Worm (Caenorhabditis elegans) whole organism, mixed stage, embryonic: ENCODE data around the gene C47E8.9.

Source experiments
- M03D4.4 ChIP-seq: sonication (generic microtip); optimal IDR thresholded peaks from 2 replicates; lab custom pipeline; 2017; ENCODE audit warnings: mild to moderate bottlenecking, missing genetic modification characterization, missing compliant biosample characterization
- bed-3 ChIP-seq: fragments of 200-800 bp; sonication (Bioruptor generic); optimal IDR thresholded peaks from 3 replicates; lab custom pipeline; 2018; ENCODE audit warnings: mild to moderate bottlenecking, missing genetic modification characterization, moderate library complexity, missing compliant biosample characterization
- blmp-1 ChIP-seq: fragments of 150-350 bp; optimal IDR thresholded peaks from 2 replicates; lab custom pipeline; 2014; ENCODE audit warnings: missing biosample characterization, missing genetic modification characterization
- ceh-39 ChIP-seq: fragments of 150-350 bp; optimal IDR thresholded peaks from 2 replicates; lab custom pipeline; 2014; ENCODE audit warnings: missing biosample characterization, missing genetic modification characterization
- ceh-43 ChIP-seq: fragments of 200-800 bp; sonication (Bioruptor generic); optimal IDR thresholded peaks from 2 replicates; lab custom pipeline; 2018; ENCODE audit warnings: mild to moderate bottlenecking, missing genetic modification characterization, moderate library complexity, missing compliant biosample characterization
- ceh-83 ChIP-seq: fragments of 200-800 bp; sonication (Bioruptor generic); optimal IDR thresholded peaks from 2 replicates; lab custom pipeline; 2018; ENCODE audit warnings: mild to moderate bottlenecking, missing genetic modification characterization, missing compliant biosample characterization
- ces-1 ChIP-seq: fragments of 150-350 bp; optimal IDR thresholded peaks from 2 replicates; lab custom pipeline; 2014; ENCODE audit warnings: missing biosample characterization, missing genetic modification reagents, missing genetic modification characterization
- cnd-1 ChIP-seq: fragments of 200-800 bp; sonication (Bioruptor generic); optimal IDR thresholded peaks from 2 replicates; lab custom pipeline; 2018; ENCODE audit warnings: mild to moderate bottlenecking, missing genetic modification characterization, missing compliant biosample characterization
- drap-1 ChIP-seq: fragments of 200-800 bp; sonication (Bioruptor generic); optimal IDR thresholded peaks from 3 replicates; lab custom pipeline; 2018; ENCODE audit warnings: mild to moderate bottlenecking, missing genetic modification characterization, missing compliant biosample characterization
- elt-1 ChIP-seq: sonication (generic microtip); optimal IDR thresholded peaks from 2 replicates; lab custom pipeline; 2017; ENCODE audit warnings: missing genetic modification characterization, mild to moderate bottlenecking, missing compliant biosample characterization, antibody characterized with exemption, moderate library complexity, borderline replicate concordance; ENCODE audit not compliant: insufficient read depth
- elt-3 ChIP-seq: fragments of 150-350 bp; optimal IDR thresholded peaks from 2 replicates; lab custom pipeline; 2014; ENCODE audit warnings: missing biosample characterization, missing genetic modification characterization
- flh-1 ChIP-seq: fragments of 200-800 bp; sonication (Bioruptor generic); optimal IDR thresholded peaks from 2 replicates; lab custom pipeline; 2018; ENCODE audit warnings: mild to moderate bottlenecking, missing genetic modification characterization, moderate library complexity, missing compliant biosample characterization
- hlh-1 ChIP-seq: fragments of 150-350 bp; optimal IDR thresholded peaks from 2 replicates; lab custom pipeline; 2014; ENCODE audit warnings: missing biosample characterization, missing genetic modification reagents, missing genetic modification characterization
- lin-13 ChIP-seq: fragments of 150-350 bp; optimal IDR thresholded peaks from 2 replicates; lab custom pipeline; 2014; ENCODE audit warnings: missing biosample characterization, missing genetic modification characterization
- lsy-2 ChIP-seq: fragments of 150-350 bp; optimal IDR thresholded peaks from 2 replicates; lab custom pipeline; 2014; ENCODE audit warnings: missing biosample characterization, missing genetic modification characterization
- mab-5 ChIP-seq: fragments of 150-350 bp; optimal IDR thresholded peaks from 2 replicates; lab custom pipeline; 2014; ENCODE audit warnings: missing biosample characterization, missing genetic modification characterization
- mep-1 ChIP-seq: fragments of 150-350 bp; optimal IDR thresholded peaks from 2 replicates; lab custom pipeline; 2017; ENCODE audit warnings: missing biosample characterization, missing genetic modification reagents, missing genetic modification characterization, inconsistent platforms
- mls-2 ChIP-seq: sonication (generic microtip); optimal IDR thresholded peaks from 2 replicates; lab custom pipeline; 2016; ENCODE audit warnings: mild to moderate bottlenecking, missing genetic modification characterization, moderate library complexity, missing compliant biosample characterization
- nhr-12 ChIP-seq: fragments of 150-350 bp; optimal IDR thresholded peaks from 2 replicates; lab custom pipeline; 2014; ENCODE audit warnings: missing biosample characterization, missing genetic modification characterization
- nhr-2 ChIP-seq: fragments of 150-350 bp; optimal IDR thresholded peaks from 2 replicates; lab custom pipeline; 2014; ENCODE audit warnings: missing biosample characterization, missing genetic modification characterization
- nhr-237 ChIP-seq: fragments of 150-350 bp; optimal IDR thresholded peaks from 2 replicates; lab custom pipeline; 2014; ENCODE audit warnings: missing biosample characterization, missing genetic modification characterization
- nhr-28 ChIP-seq: fragments of 150-350 bp; optimal IDR thresholded peaks from 2 replicates; lab custom pipeline; 2014; ENCODE audit warnings: missing biosample characterization, missing genetic modification characterization
- pha-4 ChIP-seq: fragments of 150-350 bp; optimal IDR thresholded peaks from 2 replicates; lab custom pipeline; 2018; ENCODE audit warnings: missing biosample characterization, missing genetic modification reagents, missing genetic modification characterization
- sem-2 ChIP-seq: fragments of 200-800 bp; sonication (Bioruptor generic); optimal IDR thresholded peaks from 2 replicates; lab custom pipeline; 2018; ENCODE audit warnings: mild to moderate bottlenecking, missing genetic modification characterization, missing compliant biosample characterization
- snpc-4 ChIP-seq: fragments of 150-350 bp; optimal IDR thresholded peaks from 2 replicates; lab custom pipeline; 2014; ENCODE audit warnings: missing biosample characterization, missing genetic modification characterization
- sptf-1 ChIP-seq: sonication (generic microtip); optimal IDR thresholded peaks from 2 replicates; lab custom pipeline; 2017; ENCODE audit warnings: mild to moderate bottlenecking, missing genetic modification characterization, moderate library complexity, missing compliant biosample characterization
- tbx-8 ChIP-seq: fragments of 200-800 bp; sonication (Bioruptor generic); optimal IDR thresholded peaks from 2 replicates; lab custom pipeline; 2018; ENCODE audit warnings: mild to moderate bottlenecking, missing genetic modification characterization, moderate library complexity, missing compliant biosample characterization
- unc-120 ChIP-seq: sonication (generic microtip); optimal IDR thresholded peaks from 2 replicates; lab custom pipeline; 2017; ENCODE audit warnings: missing genetic modification characterization, missing compliant biosample characterization; ENCODE audit not compliant: poor library complexity, severe bottlenecking
- unc-39 ChIP-seq: fragments of 150-350 bp; optimal IDR thresholded peaks from 2 replicates; lab custom pipeline; 2014; ENCODE audit warnings: missing biosample characterization, missing genetic modification characterization
- unc-62 ChIP-seq: fragments of 150-350 bp; optimal IDR thresholded peaks from 2 replicates; lab custom pipeline; 2014; ENCODE audit warnings: missing biosample characterization, missing genetic modification reagents, missing genetic modification characterization
- zip-8 ChIP-seq: fragments of 150-350 bp; optimal IDR thresholded peaks from 2 replicates; lab custom pipeline; 2014; ENCODE audit warnings: missing biosample characterization, missing genetic modification characterization
- ztf-11 ChIP-seq: fragments of 150-350 bp; optimal IDR thresholded peaks from 2 replicates; lab custom pipeline; 2014; ENCODE audit warnings: missing biosample characterization, missing genetic modification characterization

The C47E8.9 gene

DNA sequence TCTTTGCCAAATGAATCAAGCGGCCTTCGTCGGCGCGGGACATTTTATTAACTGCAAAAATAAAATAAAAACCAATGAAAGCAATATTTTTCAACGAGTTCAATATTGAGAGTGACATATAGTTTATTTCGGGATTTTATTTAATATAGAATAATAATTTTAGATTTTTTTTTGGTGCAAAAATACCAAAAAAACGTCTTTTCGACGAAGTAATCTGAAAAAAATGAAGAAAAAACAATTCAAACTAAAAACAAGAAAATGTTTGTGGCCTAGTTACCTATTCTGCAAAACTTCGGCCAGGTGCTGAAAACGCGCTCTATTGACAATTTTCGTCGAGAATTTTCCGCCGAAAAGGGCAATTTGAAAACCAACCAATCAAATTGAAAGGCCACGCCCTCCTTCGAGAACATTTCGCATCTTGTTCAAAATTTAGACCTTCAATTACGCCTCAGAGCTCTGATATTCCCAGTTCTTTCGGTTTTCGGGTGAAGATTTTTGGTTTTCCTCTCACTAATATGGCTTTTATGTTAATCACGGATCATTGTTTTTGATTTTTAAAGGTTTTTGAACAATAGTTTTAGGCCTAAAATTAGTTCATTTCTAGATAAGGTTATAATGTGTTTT, 22.4 kb downstream of the C47E8.9 start, which contains the start of gene C47E8.4:
Gene C47E8.4, minus strand, starts transcription at position 51 of the 624 bp plus-strand sequence.
- TF ChIP-seq tbx-8 (GFP tag; lab: Kevin White, UChicago) (no peak), ceh-43 (GFP tag; lab: Kevin White, UChicago) (peak; percentile 28), bed-3 (GFP tag; lab: Kevin White, UChicago) (peak; percentile 56), mab-5 (tag; lab: Kevin White, UChicago) (no peak), nhr-28 (no peak), hlh-1 (tag; lab: Kevin White, UChicago) (peak; percentile 72), ceh-83 (GFP tag; lab: Kevin White, UChicago) (peak; percentile 73), M03D4.4 (tag; lab: Kevin White, UChicago) (no peak), lin-13 (tag; lab: Kevin White, UChicago) (peak; percentile 98), mep-1 (peak; percentile 99), nhr-237 (tag; lab: Kevin White, UChicago) (peak; percentile 97), elt-1 (tag; lab: Kevin White, UChicago) (no peak), zip-8 (tag; lab: Kevin White, UChicago) (no peak), sptf-1 (peak; percentile 83), lsy-2 (tag; lab: Kevin White, UChicago) (peak; percentile 92), cnd-1 (tag; lab: Kevin White, UChicago) (peak; percentile 65), blmp-1 (tag; lab: Kevin White, UChicago) (peak; percentile 0), ztf-11 (tag; lab: Kevin White, UChicago) (peak; percentile 36), unc-62 (GFP tag; lab: Kevin White, UChicago) (peak; percentile 92), elt-3 (tag; lab: Kevin White, UChicago) (peak; percentile 50), nhr-2 (tag; lab: Kevin White, UChicago) (peak; percentile 62), ceh-39 (tag; lab: Kevin White, UChicago) (peak; percentile 91), mls-2 (tag; lab: Kevin White, UChicago) (peak; percentile 58), snpc-4 (tag; lab: Kevin White, UChicago) (no peak), ces-1 (GFP tag; lab: Kevin White, UChicago) (peak; percentile 99), drap-1 (GFP tag; lab: Kevin White, UChicago) (peak; percentile 86), flh-1 (GFP tag; lab: Kevin White, UChicago) (no peak), pha-4 (peak; percentile 97), unc-120 (tag; lab: Kevin White, UChicago) (peak; percentile 92), sem-2 (GFP tag; lab: Kevin White, UChicago) (no peak)

DNA sequence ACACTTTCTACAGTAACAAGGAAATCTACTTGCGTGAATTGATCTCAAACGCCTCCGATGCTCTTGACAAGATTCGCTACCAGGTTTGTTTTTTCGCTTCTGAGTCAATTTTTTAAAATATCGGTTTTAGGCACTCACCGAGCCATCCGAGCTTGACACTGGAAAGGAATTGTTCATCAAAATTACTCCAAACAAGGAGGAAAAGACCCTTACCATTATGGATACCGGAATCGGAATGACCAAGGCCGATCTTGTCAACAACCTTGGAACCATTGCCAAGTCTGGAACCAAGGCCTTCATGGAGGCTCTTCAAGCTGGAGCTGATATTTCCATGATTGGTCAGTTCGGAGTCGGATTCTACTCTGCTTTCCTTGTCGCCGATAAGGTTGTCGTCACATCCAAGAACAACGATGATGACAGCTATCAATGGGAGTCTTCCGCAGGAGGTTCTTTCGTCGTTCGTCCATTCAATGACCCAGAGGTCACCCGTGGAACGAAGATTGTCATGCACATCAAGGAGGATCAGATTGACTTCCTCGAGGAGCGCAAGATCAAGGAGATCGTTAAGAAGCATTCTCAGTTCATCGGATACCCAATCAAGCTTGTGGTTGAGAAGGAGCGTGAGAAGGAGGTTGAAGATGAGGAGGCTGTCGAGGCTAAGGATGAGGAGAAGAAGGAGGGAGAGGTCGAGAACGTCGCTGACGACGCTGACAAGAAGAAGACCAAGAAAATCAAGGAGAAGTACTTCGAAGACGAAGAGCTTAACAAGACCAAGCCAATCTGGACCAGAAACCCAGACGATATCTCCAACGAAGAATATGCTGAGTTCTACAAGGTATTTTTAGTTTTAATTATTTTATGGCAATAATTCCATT, 23.4 kb downstream of the C47E8.9 start:
- no peak for TF ChIP-seq unc-39 (tag; lab: Kevin White, UChicago)
- TF ChIP-seq, all 35 proteins: peak for 0

ce11 chrV:14687106-14687964, 24.2 kb downstream of the C47E8.9 start:
- TF ChIP-seq cnd-1 (tag; lab: Kevin White, UChicago) (peak; percentile 20), nhr-12 (tag; lab: Kevin White, UChicago) (no peak)
